Fruit fly (Drosophila melanogaster): Measurements from ENCODE around the gene CG42813.

dm6 chr3R:27225490-27225889 is 2.9 kb downstream of the CG42813 start:
- TF ChIP-seq CG12299 (tag; optimal IDR thresholded peaks at IDR 0.05) (no peak), jigr1 (GFP tag; IDR thresholded peaks at IDR 0.05) (no peak), CG10366 (GFP tag; IDR thresholded peaks at IDR 0.05) (no peak), trh (GFP tag; optimal IDR thresholded peaks at IDR 0.05) (no peak)
